Worm (Caenorhabditis elegans) whole organism, L1 larva: ENCODE results near the gene F09B9.5.

ENCODE experiments used
- ama-1 ChIP-seq: fragments of 150-350 bp; optimal IDR thresholded peaks from 2 replicates; lab custom pipeline; 2014
- ces-1 ChIP-seq: fragments of 150-350 bp; optimal IDR thresholded peaks from 2 replicates; lab custom pipeline; 2014; ENCODE audit warnings: missing biosample characterization, missing genetic modification reagents, missing genetic modification characterization
- egl-27 ChIP-seq, 2 experiments: fragments of 150-350 bp in 1 of 2; sonication (generic microtip); optimal IDR thresholded peaks; 3 replicates each; lab custom pipeline; 2017 to 2018; ENCODE audit warnings: missing biosample characterization in 2 of 2, missing genetic modification characterization in 2 of 2, missing genetic modification reagents in 2 of 2
- fkh-4 ChIP-seq: sonication (generic microtip); optimal IDR thresholded peaks from 2 replicates; lab custom pipeline; 2016; ENCODE audit warnings: missing compliant biosample characterization, missing genetic modification characterization, borderline replicate concordance
- jun-1 ChIP-seq: fragments of 150-350 bp; optimal IDR thresholded peaks from 2 replicates; lab custom pipeline; 2014; ENCODE audit warnings: missing biosample characterization, missing genetic modification reagents, missing genetic modification characterization
- lin-15B ChIP-seq: fragments of 150-350 bp; sonication (generic microtip); optimal IDR thresholded peaks from 3 replicates; lab custom pipeline; 2014; ENCODE audit warnings: missing biosample characterization, missing genetic modification characterization
- mep-1 ChIP-seq: fragments of 150-350 bp; optimal IDR thresholded peaks from 2 replicates; lab custom pipeline; 2014; ENCODE audit warnings: missing biosample characterization, missing genetic modification characterization
- pqm-1 ChIP-seq: sonication (generic microtip); optimal IDR thresholded peaks from 3 replicates; lab custom pipeline; 2017; ENCODE audit warnings: missing biosample characterization, missing genetic modification characterization
- snpc-4 ChIP-seq: fragments of 150-350 bp; optimal IDR thresholded peaks from 2 replicates; lab custom pipeline; 2014; ENCODE audit warnings: missing biosample characterization, missing genetic modification characterization
- sptf-1 ChIP-seq: fragments of 150-350 bp; optimal IDR thresholded peaks from 2 replicates; lab custom pipeline; 2014; ENCODE audit warnings: missing biosample characterization, missing genetic modification characterization
- swsn-7 ChIP-seq: sonication (generic microtip); optimal IDR thresholded peaks from 2 replicates; lab custom pipeline; 2016; ENCODE audit warnings: missing genetic modification characterization, missing compliant biosample characterization
- unc-98 ChIP-seq: fragments of 200-800 bp; sonication (Bioruptor generic); IDR thresholded peaks from 2 replicates; pipeline ENCODE4 v1.3.6; 2022; ENCODE audit warnings: missing genetic modification characterization, missing compliant biosample characterization
- ztf-11 ChIP-seq, 2 experiments: sonication (generic microtip); optimal IDR thresholded peaks; 2 replicates each; lab custom pipeline; 2016 to 2017; ENCODE audit warnings: missing genetic modification characterization in 2 of 2, missing biosample characterization in 1 of 2, missing compliant biosample characterization in 1 of 2
- ztf-4 ChIP-seq: fragments of 150-350 bp; optimal IDR thresholded peaks from 2 replicates; lab custom pipeline; 2014; ENCODE audit warnings: missing biosample characterization, missing genetic modification characterization

- no peak for TF ChIP-seq ztf-4 (tag; lab: Kevin White, UChicago)
- no peak for TF ChIP-seq pqm-1
- no peak for TF ChIP-seq unc-98
- no peak for TF ChIP-seq ztf-11 (tag; optimal IDR thresholded peaks at IDR 0.05; lab: Kevin White, UChicago)
- no peak for TF ChIP-seq egl-27 (tag; optimal IDR thresholded peaks at IDR 0.05; lab: Kevin White, UChicago)
- TF ChIP-seq snpc-4 (tag; lab: Kevin White, UChicago), result no peak
- TF ChIP-seq lin-15B (tag; lab: Kevin White, UChicago), result no peak
- no peak for TF ChIP-seq fkh-4 (tag; lab: Kevin White, UChicago)
- no peak for TF ChIP-seq swsn-7 (tag; lab: Kevin White, UChicago)
- TF ChIP-seq jun-1 (tag; lab: Kevin White, UChicago), result no peak
- TF ChIP-seq sptf-1, result no peak
- TF ChIP-seq ama-1 (lab: Kevin White, UChicago), result no peak
- TF ChIP-seq mep-1 (tag; lab: Kevin White, UChicago), result no peak
- TF ChIP-seq ces-1 (GFP tag; lab: Kevin White, UChicago), result no peak
These were observed 13.9 kb downstream of the F09B9.5 start for ce11 chrX:10168534-10168933.
